Worm (Caenorhabditis elegans): ENCODE measurements around the gene ugt-43.

The ugt-43 gene

DNA sequence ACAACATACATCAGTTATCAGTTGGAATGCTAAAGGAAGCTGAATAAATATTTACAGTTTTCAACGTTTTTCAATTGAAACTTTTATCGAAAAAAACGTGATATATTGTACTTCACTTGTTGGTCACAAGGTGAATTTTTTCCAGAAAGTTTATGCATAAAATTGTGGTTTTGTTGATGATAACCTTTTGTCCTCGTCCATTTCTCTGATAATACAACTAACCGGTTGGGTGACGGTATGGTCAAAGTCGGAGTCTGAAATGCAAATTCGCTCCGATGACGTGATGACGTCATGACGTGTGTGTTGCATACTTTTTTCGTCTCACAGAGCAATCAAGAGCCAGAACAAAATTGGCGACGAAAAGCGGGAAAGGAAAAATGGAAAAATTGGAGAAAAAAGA is 47.0 kb downstream of the ugt-43 start:
- no peak for TF ChIP-seq ztf-11 (tag; optimal IDR thresholded peaks at IDR 0.05)
- TF ChIP-seq elt-1 (tag; optimal IDR thresholded peaks at IDR 0.05) = no peak
- no peak for TF ChIP-seq nhr-23 (tag; optimal IDR thresholded peaks at IDR 0.05)
- TF ChIP-seq sma-3 (GFP tag; optimal IDR thresholded peaks at IDR 0.05) = peak; percentile 33
- no peak for TF ChIP-seq nhr-10 (tag; optimal IDR thresholded peaks at IDR 0.05)
- no peak for TF ChIP-seq R02D3.7 (tag; optimal IDR thresholded peaks at IDR 0.05)
- no peak for TF ChIP-seq aly-2 (tag; optimal IDR thresholded peaks at IDR 0.05)
- no peak for TF ChIP-seq egl-27 (tag; optimal IDR thresholded peaks at IDR 0.05)
- TF ChIP-seq skn-1 (tag; optimal IDR thresholded peaks at IDR 0.05) = no peak
- TF ChIP-seq ama-1 (optimal IDR thresholded peaks at IDR 0.05) = peak; percentile 14
- TF ChIP-seq crh-2 (tag; optimal IDR thresholded peaks at IDR 0.05) = peak; percentile 70
- TF ChIP-seq unc-39 (tag; optimal IDR thresholded peaks at IDR 0.05) = no peak
- TF ChIP-seq fos-1 (tag; optimal IDR thresholded peaks at IDR 0.05) = no peak
- no peak for TF ChIP-seq alr-1 (tag; optimal IDR thresholded peaks at IDR 0.05)
- TF ChIP-seq ZK546.5 (tag; optimal IDR thresholded peaks at IDR 0.05) = no peak
- no peak for TF ChIP-seq snpc-4 (tag; optimal IDR thresholded peaks at IDR 0.05)
- TF ChIP-seq elt-3 (tag; optimal IDR thresholded peaks at IDR 0.05) = no peak
- TF ChIP-seq sma-9 (GFP tag; optimal IDR thresholded peaks at IDR 0.05) = peak; percentile 65
- TF ChIP-seq sma-9 (tag; optimal IDR thresholded peaks at IDR 0.05) = no peak
- TF ChIP-seq mab-5 (tag; optimal IDR thresholded peaks at IDR 0.05) = no peak
- TF ChIP-seq nhr-129 (tag; optimal IDR thresholded peaks at IDR 0.05) = peak; percentile 39
- TF ChIP-seq F13H6.1 (tag; optimal IDR thresholded peaks at IDR 0.05) = peak; percentile 53
- no peak for TF ChIP-seq nhr-25 (tag; optimal IDR thresholded peaks at IDR 0.05)
- peak; percentile 3 for TF ChIP-seq zag-1 (tag; optimal IDR thresholded peaks at IDR 0.05)
- no peak for TF ChIP-seq nhr-11 (tag; optimal IDR thresholded peaks at IDR 0.05)
- TF ChIP-seq nhr-21 (tag; optimal IDR thresholded peaks at IDR 0.05) = peak; percentile 11
- no peak for TF ChIP-seq dmd-4 (tag; optimal IDR thresholded peaks at IDR 0.05)
- TF ChIP-seq gmeb-1 (tag; optimal IDR thresholded peaks at IDR 0.05) = peak; percentile 62
- TF ChIP-seq unc-55 (GFP tag; optimal IDR thresholded peaks at IDR 0.05) = peak; percentile 38
- no peak for TF ChIP-seq mbf-1 (tag; optimal IDR thresholded peaks at IDR 0.05)
- TF ChIP-seq nhr-237 (tag; optimal IDR thresholded peaks at IDR 0.05) = no peak

- TF ChIP-seq F13H6.1 (tag; optimal IDR thresholded peaks at IDR 0.05) (peak; percentile 18), R02D3.7 (tag; optimal IDR thresholded peaks at IDR 0.05) (no peak), snpc-4 (tag; optimal IDR thresholded peaks at IDR 0.05) (no peak), zag-1 (tag; optimal IDR thresholded peaks at IDR 0.05) (no peak), egl-27 (tag; optimal IDR thresholded peaks at IDR 0.05) (no peak), nhr-237 (tag; optimal IDR thresholded peaks at IDR 0.05) (no peak), C34F6.9 (tag; optimal IDR thresholded peaks at IDR 0.05) (peak; percentile 49), ZK546.5 (tag; optimal IDR thresholded peaks at IDR 0.05) (no peak), nhr-10 (tag; optimal IDR thresholded peaks at IDR 0.05) (no peak), sma-9 (GFP tag; optimal IDR thresholded peaks at IDR 0.05) (peak; percentile 16), sma-9 (tag; optimal IDR thresholded peaks at IDR 0.05) (no peak), nhr-129 (tag; optimal IDR thresholded peaks at IDR 0.05) (peak; percentile 75), nhr-23 (tag; optimal IDR thresholded peaks at IDR 0.05) (no peak), lin-39 (tag; optimal IDR thresholded peaks at IDR 0.05) (no peak), elt-1 (tag; optimal IDR thresholded peaks at IDR 0.05) (no peak), alr-1 (tag; optimal IDR thresholded peaks at IDR 0.05) (no peak), nhr-6 (tag; optimal IDR thresholded peaks at IDR 0.05) (no peak), lin-13 (GFP tag; optimal IDR thresholded peaks at IDR 0.05) (no peak), nhr-77 (tag; optimal IDR thresholded peaks at IDR 0.05) (no peak), skn-1 (tag; optimal IDR thresholded peaks at IDR 0.05) (no peak), ama-1 (optimal IDR thresholded peaks at IDR 0.05) (no peak), peb-1 (tag; optimal IDR thresholded peaks at IDR 0.05) (no peak), nhr-11 (tag; optimal IDR thresholded peaks at IDR 0.05) (no peak), lin-11 (tag; optimal IDR thresholded peaks at IDR 0.05) (no peak), nhr-21 (tag; optimal IDR thresholded peaks at IDR 0.05) (no peak), crh-2 (tag; optimal IDR thresholded peaks at IDR 0.05) (no peak)
These were observed 48.4 kb downstream of the ugt-43 start for ce11 chrIV:10512752-10513151.

ce11 chrIV:10513266-10513665 is 48.9 kb downstream of the ugt-43 start:
- TF ChIP-seq fos-1 (tag; optimal IDR thresholded peaks at IDR 0.05) (no peak), sem-4 (tag; optimal IDR thresholded peaks at IDR 0.05) (no peak), nhr-11 (tag; optimal IDR thresholded peaks at IDR 0.05) (no peak), R02D3.7 (tag; optimal IDR thresholded peaks at IDR 0.05) (no peak), C34F6.9 (tag; optimal IDR thresholded peaks at IDR 0.05) (no peak), crh-2 (tag; optimal IDR thresholded peaks at IDR 0.05) (no peak), ceh-16 (tag; optimal IDR thresholded peaks at IDR 0.05) (no peak), nhr-237 (tag; optimal IDR thresholded peaks at IDR 0.05) (no peak), ztf-4 (tag; optimal IDR thresholded peaks at IDR 0.05) (no peak), nhr-12 (tag; optimal IDR thresholded peaks at IDR 0.05) (no peak)

Data from whole organism, L2 larva.